Worm (Caenorhabditis elegans) whole organism, L3 larva: Measurements from ENCODE around the gene C25E10.12.

ENCODE experiments used
- R02D3.7 ChIP-seq: fragments of 150-350 bp; optimal IDR thresholded peaks from 2 replicates; lab custom pipeline; 2014; ENCODE audit warnings: missing biosample characterization, missing genetic modification characterization
- ceh-82 ChIP-seq: fragments of 150-350 bp; optimal IDR thresholded peaks from 2 replicates; lab custom pipeline; 2014; ENCODE audit warnings: missing biosample characterization, missing genetic modification characterization
- elt-1 ChIP-seq: fragments of 150-350 bp; optimal IDR thresholded peaks from 2 replicates; lab custom pipeline; 2014; ENCODE audit warnings: missing biosample characterization, missing genetic modification characterization
- nhr-237 ChIP-seq: fragments of 150-350 bp; optimal IDR thresholded peaks from 2 replicates; lab custom pipeline; 2014; ENCODE audit warnings: missing biosample characterization, missing genetic modification characterization
- pha-4 ChIP-seq: fragments of 150-350 bp; optimal IDR thresholded peaks from 2 replicates; lab custom pipeline; 2014; ENCODE audit warnings: missing biosample characterization, missing genetic modification reagents, missing genetic modification characterization
- pqm-1 ChIP-seq: fragments of 150-350 bp; optimal IDR thresholded peaks from 2 replicates; lab custom pipeline; 2017; ENCODE audit warnings: missing biosample characterization, missing genetic modification characterization, inconsistent platforms
- skn-1 ChIP-seq: fragments of 150-350 bp; optimal IDR thresholded peaks from 2 replicates; lab custom pipeline; 2014; ENCODE audit warnings: missing biosample characterization, missing genetic modification characterization
- snpc-4 ChIP-seq: fragments of 150-350 bp; optimal IDR thresholded peaks from 2 replicates; lab custom pipeline; 2014; ENCODE audit warnings: missing biosample characterization, missing genetic modification characterization
- tbx-2 ChIP-seq: sonication (generic microtip); optimal IDR thresholded peaks from 2 replicates; lab custom pipeline; 2016; ENCODE audit warnings: mild to moderate bottlenecking, missing genetic modification characterization, missing compliant biosample characterization
- unc-39 ChIP-seq: sonication (generic microtip); optimal IDR thresholded peaks from 4 replicates; lab custom pipeline; 2017; ENCODE audit warnings: missing biosample characterization, missing genetic modification characterization
- zag-1 ChIP-seq: fragments of 150-350 bp; optimal IDR thresholded peaks from 2 replicates; lab custom pipeline; 2014; ENCODE audit warnings: missing biosample characterization, missing genetic modification characterization

ce11 chrV:9044871-9045270 lies 17.4 kb downstream of the C25E10.12 start, which contains the start of gene nhr-30:
- TF ChIP-seq unc-39 (no peak), skn-1 (tag; lab: Kevin White, UChicago) (no peak), elt-1 (tag; lab: Kevin White, UChicago) (no peak), pqm-1 (tag; lab: Kevin White, UChicago) (no peak), pha-4 (no peak), R02D3.7 (tag; lab: Kevin White, UChicago) (no peak), zag-1 (tag; lab: Kevin White, UChicago) (no peak), tbx-2 (no peak), snpc-4 (no peak), ceh-82 (tag; lab: Kevin White, UChicago) (no peak), nhr-237 (tag; lab: Kevin White, UChicago) (no peak)
